Worm (Caenorhabditis elegans) whole organism, L1 larva: Measurements from ENCODE around the gene klp-12.
"Not testable (repeated sequence)": the region's sequence is repeated elsewhere in the genome, so short reads cannot be mapped to it uniquely, and the experiment has no call there.

ENCODE experiments used
- aha-1 ChIP-seq: fragments of 150-350 bp; optimal IDR thresholded peaks from 2 replicates; lab custom pipeline; 2014; ENCODE audit warnings: missing biosample characterization, missing genetic modification characterization
- elt-2 ChIP-seq: sonication (generic microtip); optimal IDR thresholded peaks from 2 replicates; lab custom pipeline; 2016; ENCODE audit warnings: missing genetic modification characterization, mild to moderate bottlenecking, inconsistent platforms, missing compliant biosample characterization, missing genetic modification reagents
- nhr-237 ChIP-seq: fragments of 150-350 bp; optimal IDR thresholded peaks from 2 replicates; lab custom pipeline; 2014; ENCODE audit warnings: missing biosample characterization, missing genetic modification characterization
- rnt-1 ChIP-seq: sonication (generic microtip); optimal IDR thresholded peaks from 2 replicates; lab custom pipeline; 2016; ENCODE audit warnings: mild to moderate bottlenecking, missing genetic modification characterization, moderate library complexity, missing compliant biosample characterization

ce11 chrIV:11398267-11398825, 38.7 kb upstream of the klp-12 start, which contains the start of gene dsl-6:
- not testable (repeated sequence) for TF ChIP-seq elt-2, nhr-237, rnt-1, aha-1 (tag; lab: Kevin White, UChicago)
